Worm (Caenorhabditis elegans): ENCODE results near the gene F13E9.13.

The F13E9.13 gene

ce11 chrIV:10900083-10900482 lies 18.7 kb downstream of the F13E9.13 start, which contains the start of gene srlf-30:
TSS of gene srlf-30 (plus strand) at chrIV:10900383.
- no peak for TF ChIP-seq T22C8.4 (GFP tag; IDR thresholded peaks at IDR 0.05)
- no peak for TF ChIP-seq klf-2 (GFP tag; conservative IDR thresholded peaks at IDR 0.05)

ce11 chrIV:10902476-10902875 lies 21.1 kb downstream of the F13E9.13 start:
- TF ChIP-seq med-1 (GFP tag; optimal IDR thresholded peaks at IDR 0.05; ENCODE audit: insufficient read depth) (no peak), cog-1 (tag; optimal IDR thresholded peaks at IDR 0.05) (no peak), ztf-23 (GFP tag; IDR thresholded peaks at IDR 0.05) (no peak), tab-1 (GFP tag; IDR thresholded peaks at IDR 0.05) (no peak), ztf-29 (GFP tag; IDR thresholded peaks at IDR 0.05) (no peak), flt-1 (GFP tag; IDR thresholded peaks at IDR 0.05) (no peak)

ce11 chrIV:10904282-10904681 lies 22.9 kb downstream of the F13E9.13 start, which contains the start of gene ZK596.3:
TSS of gene ZK596.3 (minus strand) at chrIV:10904382.
- TF ChIP-seq med-1 (GFP tag; optimal IDR thresholded peaks at IDR 0.05; ENCODE audit: insufficient read depth): no peak
- no peak for TF ChIP-seq ztf-23 (GFP tag; IDR thresholded peaks at IDR 0.05)
- TF ChIP-seq T22C8.4 (GFP tag; IDR thresholded peaks at IDR 0.05): no peak
- no peak for TF ChIP-seq klf-2 (GFP tag; conservative IDR thresholded peaks at IDR 0.05)
- TF ChIP-seq flt-1 (GFP tag; IDR thresholded peaks at IDR 0.05): no peak
- TF ChIP-seq ztf-29 (GFP tag; IDR thresholded peaks at IDR 0.05): no peak
- no peak for TF ChIP-seq cog-1 (tag; optimal IDR thresholded peaks at IDR 0.05)
- no peak for TF ChIP-seq ref-1 (GFP tag; conservative IDR thresholded peaks at IDR 0.05)
- TF ChIP-seq tab-1 (GFP tag; IDR thresholded peaks at IDR 0.05): no peak

ce11 chrIV:10909206-10909605 lies 27.9 kb downstream of the F13E9.13 start, which contains the start of gene ZK596.2:
TSS of gene ZK596.2 (minus strand) at chrIV:10909306.
- TF ChIP-seq med-1 (GFP tag; optimal IDR thresholded peaks at IDR 0.05; ENCODE audit: insufficient read depth) (no peak), cog-1 (tag; optimal IDR thresholded peaks at IDR 0.05) (no peak), flt-1 (GFP tag; IDR thresholded peaks at IDR 0.05) (no peak), klf-2 (GFP tag; conservative IDR thresholded peaks at IDR 0.05) (no peak), ref-1 (GFP tag; conservative IDR thresholded peaks at IDR 0.05) (no peak), ztf-23 (GFP tag; IDR thresholded peaks at IDR 0.05) (no peak)

DNA sequence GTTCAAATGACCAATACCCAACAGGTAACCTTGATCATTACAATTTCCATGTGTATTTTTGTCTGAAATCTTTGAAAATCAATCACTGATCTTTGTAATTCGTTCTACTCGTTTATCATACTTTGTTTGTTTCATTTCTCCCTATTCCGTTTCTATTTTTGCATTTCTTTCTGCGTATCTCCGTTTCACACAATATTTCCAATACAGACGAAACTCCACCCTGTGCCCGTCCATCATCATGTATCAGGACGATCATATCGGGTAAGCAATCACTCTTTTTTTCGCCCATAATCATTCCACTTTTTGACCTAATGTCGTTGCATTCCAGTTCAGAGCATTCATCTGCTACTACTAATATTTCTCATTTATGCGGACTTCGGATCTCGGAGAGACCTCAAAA lies 28.4 kb downstream of the F13E9.13 start, which contains the start of gene pyk-2:
Gene pyk-2, plus strand, starts transcription at position 206 of the 400 bp plus-strand sequence.
- TF ChIP-seq flt-1 (GFP tag; IDR thresholded peaks at IDR 0.05) (no peak), tab-1 (GFP tag; IDR thresholded peaks at IDR 0.05) (no peak), T22C8.4 (GFP tag; IDR thresholded peaks at IDR 0.05) (no peak), ref-1 (GFP tag; conservative IDR thresholded peaks at IDR 0.05) (no peak), cog-1 (tag; optimal IDR thresholded peaks at IDR 0.05) (no peak), klf-2 (GFP tag; conservative IDR thresholded peaks at IDR 0.05) (no peak), ztf-23 (GFP tag; IDR thresholded peaks at IDR 0.05) (no peak), ztf-29 (GFP tag; IDR thresholded peaks at IDR 0.05) (no peak), med-1 (GFP tag; optimal IDR thresholded peaks at IDR 0.05; ENCODE audit: insufficient read depth) (no peak)

DNA sequence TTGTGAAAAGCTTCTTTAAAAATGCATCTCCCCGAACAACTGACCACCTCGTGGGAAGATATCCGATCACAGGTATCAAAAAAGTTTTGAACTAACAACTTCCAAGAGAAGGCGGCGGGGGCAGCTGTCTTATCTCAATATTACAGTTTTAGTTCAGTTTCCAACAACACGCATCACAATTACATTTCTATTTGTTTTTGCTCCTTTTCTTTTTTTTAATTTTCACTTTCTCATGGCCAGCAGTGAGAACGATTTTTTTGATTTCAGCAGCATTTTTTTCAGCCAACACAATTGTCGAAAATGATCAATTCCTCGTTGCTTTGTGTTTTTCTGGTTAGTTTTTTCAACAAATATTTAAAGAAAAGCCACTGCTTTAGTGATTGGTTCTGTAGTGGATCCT lies 31.7 kb downstream of the F13E9.13 start, which contains the start of gene ZK593.2:
Gene ZK593.2, plus strand, starts transcription at position 301 of the 400 bp plus-strand sequence.
- TF ChIP-seq ref-1 (GFP tag; conservative IDR thresholded peaks at IDR 0.05): no peak
- no peak for TF ChIP-seq tab-1 (GFP tag; IDR thresholded peaks at IDR 0.05)
- no peak for TF ChIP-seq ztf-23 (GFP tag; IDR thresholded peaks at IDR 0.05)
- no peak for TF ChIP-seq med-1 (GFP tag; optimal IDR thresholded peaks at IDR 0.05; ENCODE audit: insufficient read depth)
- TF ChIP-seq T22C8.4 (GFP tag; IDR thresholded peaks at IDR 0.05): no peak
- TF ChIP-seq cog-1 (tag; optimal IDR thresholded peaks at IDR 0.05): no peak
- no peak for TF ChIP-seq klf-2 (GFP tag; conservative IDR thresholded peaks at IDR 0.05)
- no peak for TF ChIP-seq ztf-29 (GFP tag; IDR thresholded peaks at IDR 0.05)
- no peak for TF ChIP-seq flt-1 (GFP tag; IDR thresholded peaks at IDR 0.05)

DNA sequence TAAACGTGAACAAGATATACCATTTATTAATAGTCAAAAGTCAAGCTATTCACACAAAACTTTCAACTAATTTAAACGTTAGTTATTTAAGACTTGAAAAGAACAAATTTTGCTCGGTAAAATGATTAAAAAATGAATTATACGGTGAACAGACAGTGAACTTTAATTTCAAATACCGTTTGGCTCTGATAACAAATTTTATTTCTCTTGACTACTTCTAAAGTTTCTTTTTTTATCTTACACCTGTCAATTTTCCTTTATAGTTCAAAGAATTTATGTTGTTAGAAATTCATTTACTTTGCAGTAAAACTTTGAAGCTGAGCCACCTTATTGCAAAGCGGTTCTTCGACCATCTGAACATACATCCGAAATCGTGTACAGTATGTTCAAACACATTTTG lies 34.0 kb downstream of the F13E9.13 start, which contains the start of gene ZK593.3:
Gene ZK593.3, plus strand, starts transcription at position 301 of the 400 bp plus-strand sequence.
- TF ChIP-seq ref-1 (GFP tag; conservative IDR thresholded peaks at IDR 0.05) (no peak), ztf-23 (GFP tag; IDR thresholded peaks at IDR 0.05) (no peak)

ce11 chrIV:10916134-10916533 lies 34.8 kb downstream of the F13E9.13 start:
- no peak for TF ChIP-seq T22C8.4 (GFP tag; IDR thresholded peaks at IDR 0.05)
- TF ChIP-seq tab-1 (GFP tag; IDR thresholded peaks at IDR 0.05): no peak
- TF ChIP-seq cog-1 (tag; optimal IDR thresholded peaks at IDR 0.05): no peak
- TF ChIP-seq ztf-29 (GFP tag; IDR thresholded peaks at IDR 0.05): no peak
- TF ChIP-seq ztf-23 (GFP tag; IDR thresholded peaks at IDR 0.05): no peak
- TF ChIP-seq ref-1 (GFP tag; conservative IDR thresholded peaks at IDR 0.05): no peak
- TF ChIP-seq flt-1 (GFP tag; IDR thresholded peaks at IDR 0.05): no peak
- no peak for TF ChIP-seq med-1 (GFP tag; optimal IDR thresholded peaks at IDR 0.05; ENCODE audit: insufficient read depth)
- TF ChIP-seq klf-2 (GFP tag; conservative IDR thresholded peaks at IDR 0.05): no peak

ce11 chrIV:10918877-10919560 lies 37.7 kb downstream of the F13E9.13 start:
- TF ChIP-seq cog-1 (tag; optimal IDR thresholded peaks at IDR 0.05): peak; percentile 39
- no peak for TF ChIP-seq ztf-23 (GFP tag; IDR thresholded peaks at IDR 0.05)
- no peak for TF ChIP-seq klf-2 (GFP tag; conservative IDR thresholded peaks at IDR 0.05)
- TF ChIP-seq ztf-29 (GFP tag; IDR thresholded peaks at IDR 0.05): no peak
- no peak for TF ChIP-seq med-1 (GFP tag; optimal IDR thresholded peaks at IDR 0.05; ENCODE audit: insufficient read depth)
- TF ChIP-seq flt-1 (GFP tag; IDR thresholded peaks at IDR 0.05): peak; percentile 50; the same call in 1 of the 2 replicates
- TF ChIP-seq T22C8.4 (GFP tag; IDR thresholded peaks at IDR 0.05): no peak

- TF ChIP-seq ztf-29 (GFP tag; IDR thresholded peaks at IDR 0.05) (no peak), cog-1 (tag; optimal IDR thresholded peaks at IDR 0.05) (no peak), ztf-23 (GFP tag; IDR thresholded peaks at IDR 0.05) (no peak), ref-1 (GFP tag; conservative IDR thresholded peaks at IDR 0.05) (no peak), klf-2 (GFP tag; conservative IDR thresholded peaks at IDR 0.05) (no peak)
These were observed 38.4 kb downstream of the F13E9.13 start, which contains the start of gene rbr-2 for ce11 chrIV:10919770-10920169. TSS of gene rbr-2 (plus strand) at chrIV:10920070.
